Worm (Caenorhabditis elegans): ENCODE data around the gene nape-2.

The nape-2 gene

ce11 chrIV:3719057-3719456, 19.7 kb downstream of the nape-2 start, which contains the start of gene Y37E11AM.3:
Gene Y37E11AM.3, minus strand, starts transcription at chrIV:3719157.
- no peak for TF ChIP-seq elt-2 (tag; optimal IDR thresholded peaks at IDR 0.05)
- TF ChIP-seq lin-13 (GFP tag; optimal IDR thresholded peaks at IDR 0.05) = no peak
- TF ChIP-seq lir-3 (tag; optimal IDR thresholded peaks at IDR 0.05; ENCODE audit: poor library complexity) = no peak
- TF ChIP-seq C16A3.4 (tag; optimal IDR thresholded peaks at IDR 0.05) = no peak
- no peak for TF ChIP-seq nhr-19 (GFP tag; conservative IDR thresholded peaks at IDR 0.05)
- no peak for TF ChIP-seq swsn-7 (tag; optimal IDR thresholded peaks at IDR 0.05)
- TF ChIP-seq sptf-1 (tag; optimal IDR thresholded peaks at IDR 0.05) = no peak
- no peak for TF ChIP-seq mdl-1 (tag; optimal IDR thresholded peaks at IDR 0.05)
- no peak for TF ChIP-seq sox-4 (tag; optimal IDR thresholded peaks at IDR 0.05)
- no peak for TF ChIP-seq ceh-88 (GFP tag; IDR thresholded peaks at IDR 0.05)
- TF ChIP-seq lsy-2 (tag; optimal IDR thresholded peaks at IDR 0.05) = no peak
- no peak for TF ChIP-seq nhr-12 (tag; optimal IDR thresholded peaks at IDR 0.05)

- TF ChIP-seq egl-27 (tag; optimal IDR thresholded peaks at IDR 0.05) = no peak
- TF ChIP-seq nhr-85 (tag) = no peak
- TF ChIP-seq lin-35 (GFP tag; optimal IDR thresholded peaks at IDR 0.05) = no peak
- no peak for TF ChIP-seq zag-1 (tag; optimal IDR thresholded peaks at IDR 0.05)
- no peak for TF ChIP-seq ztf-11 (tag; optimal IDR thresholded peaks at IDR 0.05)
- no peak for TF ChIP-seq isw-1 (GFP tag; IDR thresholded peaks at IDR 0.05)
- TF ChIP-seq mab-9 (GFP tag; IDR thresholded peaks at IDR 0.05) = no peak
- no peak for TF ChIP-seq lin-14 (GFP tag; optimal IDR thresholded peaks at IDR 0.05)
- no peak for TF ChIP-seq swsn-7 (tag; optimal IDR thresholded peaks at IDR 0.05)
- no peak for TF ChIP-seq sox-4 (tag; optimal IDR thresholded peaks at IDR 0.05)
- TF ChIP-seq ets-5 (GFP tag; IDR thresholded peaks at IDR 0.05) = no peak
- no peak for TF ChIP-seq aha-1 (tag; optimal IDR thresholded peaks at IDR 0.05)
- no peak for TF ChIP-seq nhr-237 (tag; optimal IDR thresholded peaks at IDR 0.05)
- no peak for TF ChIP-seq unc-98 (GFP tag; IDR thresholded peaks at IDR 0.05)
- no peak for TF ChIP-seq ama-1 (optimal IDR thresholded peaks at IDR 0.05)
- TF ChIP-seq sup-37 (GFP tag; optimal IDR thresholded peaks at IDR 0.05) = no peak
- TF ChIP-seq hlh-4 (tag; optimal IDR thresholded peaks at IDR 0.05) = no peak
Observed at ce11 chrIV:3710737-3711136, 28.0 kb downstream of the nape-2 start.

DNA sequence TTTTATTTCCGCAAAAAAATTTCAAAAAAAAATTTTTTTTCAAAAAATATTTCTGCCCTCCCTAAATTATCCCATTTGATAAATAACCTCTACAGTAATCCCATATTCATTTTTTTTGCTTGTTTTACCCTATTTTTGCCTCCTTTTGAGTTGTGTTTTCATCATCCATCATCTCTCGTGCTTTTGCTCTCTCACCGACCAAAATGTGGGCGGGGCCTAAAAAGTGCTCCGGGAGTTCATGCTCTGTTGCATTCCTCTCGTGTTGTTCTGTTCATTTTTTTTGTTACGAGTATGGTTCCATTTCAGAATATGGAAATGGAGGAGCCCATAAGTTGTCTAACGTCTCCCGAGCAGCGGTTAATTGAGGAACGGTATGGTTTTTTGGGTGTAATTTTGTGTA, 29.5 kb downstream of the nape-2 start, which contains the start of gene Y37E11AL.1:
Gene Y37E11AL.1 (plus strand): TSS at position 301 of the 400 bp plus-strand sequence.
- no peak for TF ChIP-seq dsc-1 (tag; optimal IDR thresholded peaks at IDR 0.05)
- no peak for TF ChIP-seq tbx-2 (tag; optimal IDR thresholded peaks at IDR 0.05)
- no peak for TF ChIP-seq lsy-2 (tag; optimal IDR thresholded peaks at IDR 0.05)
- TF ChIP-seq irx-1 (tag; optimal IDR thresholded peaks at IDR 0.05) = no peak
- no peak for TF ChIP-seq fkh-8 (tag; optimal IDR thresholded peaks at IDR 0.05)
- TF ChIP-seq lin-14 (GFP tag; optimal IDR thresholded peaks at IDR 0.05) = no peak
- no peak for TF ChIP-seq C34B4.2 (tag; optimal IDR thresholded peaks at IDR 0.05)
- TF ChIP-seq egl-13 (tag; optimal IDR thresholded peaks at IDR 0.05) = no peak
- TF ChIP-seq nhr-11 (tag; optimal IDR thresholded peaks at IDR 0.05) = no peak
- TF ChIP-seq mep-1 (tag; optimal IDR thresholded peaks at IDR 0.05) = no peak
- TF ChIP-seq ama-1 (optimal IDR thresholded peaks at IDR 0.05) = no peak
- TF ChIP-seq ces-1 (GFP tag; optimal IDR thresholded peaks at IDR 0.05) = no peak
- TF ChIP-seq nhr-90 (tag; optimal IDR thresholded peaks at IDR 0.05; ENCODE audit: poor library complexity) = no peak
- TF ChIP-seq alr-1 (tag; optimal IDR thresholded peaks at IDR 0.05; ENCODE audit: borderline replicate concordance) = no peak
- TF ChIP-seq swsn-7 (tag; optimal IDR thresholded peaks at IDR 0.05) = no peak
- TF ChIP-seq unc-86 (tag; optimal IDR thresholded peaks at IDR 0.05) = no peak

- TF ChIP-seq nhr-90 (tag; optimal IDR thresholded peaks at IDR 0.05; ENCODE audit: poor library complexity) (no peak), efl-1 (optimal IDR thresholded peaks at IDR 0.05) (no peak), efl-1 (GFP tag; optimal IDR thresholded peaks at IDR 0.05 in 1 of 2) (peak in 1 of 2 experiments; percentile 6), nhr-85 (tag) (peak; percentile 52)
Observed at ce11 chrIV:3701892-3702291, 36.8 kb downstream of the nape-2 start, which contains the start of gene Y37E11AL.12. Gene Y37E11AL.12, minus strand, starts transcription at chrIV:3701992.

All from whole organism, L1 larva.